Worm (Caenorhabditis elegans): Measurements from ENCODE around the gene cah-4.

- TF ChIP-seq him-1 (tag; optimal IDR thresholded peaks at IDR 0.05) (peak; percentile 94), dao-5 (tag; optimal IDR thresholded peaks at IDR 0.05) (no peak)
Measured at ce11 chrX:13514384-13514783, 28.0 kb upstream of the cah-4 start.
